Fruit fly (Drosophila melanogaster) whole organism, embryonic: ENCODE results near the gene CG32267.

Experiments used
- Aef1 ChIP-seq: fragments of 200-800 bp; sonication (Bioruptor generic); IDR thresholded peaks from 3 replicates; pipeline ENCODE4 v1.3.6; 2022; ENCODE audit warnings: missing biosample characterization, missing genetic modification characterization
- Asciz ChIP-seq: fragments of 200-800 bp; sonication (Bioruptor generic); optimal IDR thresholded peaks from 2 replicates; lab custom pipeline; 2017; ENCODE audit warnings: missing biosample characterization, mild to moderate bottlenecking, missing genetic modification characterization, missing genetic modification reagents
- CG11085 ChIP-seq: fragments of 200-800 bp; sonication (Bioruptor generic); IDR thresholded peaks from 2 replicates; pipeline ENCODE4 v1.3.6; 2022; ENCODE audit warnings: missing biosample characterization, missing genetic modification characterization
- CG12659 ChIP-seq: fragments of 200-800 bp; sonication (Bioruptor generic); optimal IDR thresholded peaks from 3 replicates; lab custom pipeline; 2017; ENCODE audit warnings: mild to moderate bottlenecking, missing biosample characterization, missing genetic modification reagents, missing genetic modification characterization
- CG43689 ChIP-seq: fragments of 200-800 bp; sonication (Bioruptor generic); IDR thresholded peaks from 2 replicates; pipeline ENCODE4 v1.3.6; 2022; ENCODE audit warnings: missing biosample characterization, missing genetic modification characterization
- CG7928 ChIP-seq: fragments of 200-800 bp; sonication (Bioruptor generic); optimal IDR thresholded peaks from 2 replicates; lab custom pipeline; 2017; ENCODE audit warnings: missing biosample characterization, mild to moderate bottlenecking, missing genetic modification characterization
- CG9215 ChIP-seq: fragments of 200-800 bp; sonication (Bioruptor generic); IDR thresholded peaks from 2 replicates; pipeline ENCODE4 v1.3.6; 2022; ENCODE audit warnings: missing biosample characterization, missing genetic modification characterization
- Dbx ChIP-seq: fragments of 200-800 bp; sonication (Bioruptor generic); IDR thresholded peaks from 3 replicates; pipeline ENCODE4 v1.3.6; 2022; ENCODE audit warnings: missing biosample characterization, missing genetic modification characterization
- Dfd ChIP-seq, 2 experiments: fragments of >200 bp; optimal IDR thresholded peaks; 2 replicates each; lab custom pipeline; 2017; ENCODE audit warnings: missing biosample characterization in 2 of 2, missing genetic modification characterization in 2 of 2
- NC2α ChIP-seq: fragments of 200-800 bp; sonication (Bioruptor generic); optimal IDR thresholded peaks from 2 replicates; lab custom pipeline; 2016; ENCODE audit warnings: missing biosample characterization, missing genetic modification characterization
- Rfx ChIP-seq: fragments of 200-800 bp; sonication (Bioruptor generic); IDR thresholded peaks from 2 replicates; pipeline ENCODE4 v1.3.6; 2022; ENCODE audit warnings: missing biosample characterization, missing genetic modification characterization
- zf30C ChIP-seq: fragments of 200-800 bp; sonication (Bioruptor generic); optimal IDR thresholded peaks from 3 replicates; lab custom pipeline; 2018; ENCODE audit warnings: missing biosample characterization, mild to moderate bottlenecking, missing genetic modification characterization

DNA sequence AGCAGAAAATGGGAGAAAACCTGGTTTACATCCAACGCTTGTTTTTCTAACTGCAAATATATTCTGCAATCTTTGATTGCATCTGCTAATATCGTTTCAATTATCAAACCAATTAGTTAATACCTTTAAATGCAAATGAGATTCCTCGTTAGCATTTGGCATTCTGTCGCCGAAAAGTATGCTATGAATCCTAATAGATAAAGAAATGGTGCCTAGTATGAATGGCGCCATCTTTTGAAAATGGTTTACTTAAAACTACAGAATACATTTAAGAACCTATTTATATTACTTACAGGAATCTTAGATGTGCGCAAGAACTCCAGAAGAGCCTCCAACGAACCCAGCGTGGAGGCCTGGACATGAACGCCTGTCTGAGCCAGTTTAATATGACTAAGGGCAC, 15.0 kb downstream of the CG32267 start:
- TF ChIP-seq Dbx (GFP tag; lab: Robert Waterston, UW) (no peak), CG43689 (GFP tag; lab: Robert Waterston, UW) (no peak), CG11085 (no peak), Asciz (no peak), zf30C (GFP tag; lab: Kevin White, UChicago) (no peak), CG9215 (GFP tag; lab: Robert Waterston, UW) (no peak), Aef1 (no peak), NC2α (no peak), Rfx (no peak), Dfd (GFP tag; optimal IDR thresholded peaks at IDR 0.05; lab: Kevin White, UChicago) (no peak), CG7928 (GFP tag; lab: Kevin White, UChicago) (no peak), CG12659 (no peak)
